Worm (Caenorhabditis elegans) whole organism, L4/young adult: ENCODE measurements around the gene srx-67.

Experiments used
- W03F9.2 ChIP-seq: fragments of 150-350 bp; optimal IDR thresholded peaks from 2 replicates; lab custom pipeline; 2014; ENCODE audit warnings: missing biosample characterization, missing genetic modification characterization
- dao-5 ChIP-seq: sonication (generic microtip); optimal IDR thresholded peaks from 2 replicates; lab custom pipeline; 2016; ENCODE audit warnings: missing genotype, missing genetic modification characterization, moderate library complexity, missing compliant biosample characterization
- him-1 ChIP-seq: sonication (generic microtip); optimal IDR thresholded peaks from 2 replicates; lab custom pipeline; 2016; ENCODE audit warnings: missing genotype, missing genetic modification reagents, missing genetic modification characterization, missing compliant biosample characterization

The srx-67 gene

DNA sequence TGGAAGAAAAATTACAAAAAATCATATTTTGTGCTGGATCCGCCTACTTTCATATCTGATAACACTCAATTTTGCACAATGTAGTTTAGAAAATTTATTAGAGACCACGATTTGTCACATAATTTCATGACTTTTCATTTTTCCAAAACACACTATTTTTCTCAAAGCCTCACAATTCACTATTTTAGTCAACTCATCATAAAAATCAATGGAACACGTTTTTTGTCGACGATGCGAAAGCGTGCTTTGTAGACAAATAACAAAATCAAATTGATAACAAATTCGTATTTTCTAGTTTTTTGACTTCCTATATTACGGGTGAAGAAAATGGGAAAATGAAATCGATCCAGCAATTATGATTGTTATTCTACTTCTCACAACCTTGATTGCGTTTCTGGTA, 25.3 kb downstream of the srx-67 start, which contains the start of gene cyp-35B2:
cyp-35B2 (plus strand) TSS at position 301 of the 400 bp plus-strand sequence.
- TF ChIP-seq dao-5 (tag; lab: Kevin White, UChicago) = no peak

DNA sequence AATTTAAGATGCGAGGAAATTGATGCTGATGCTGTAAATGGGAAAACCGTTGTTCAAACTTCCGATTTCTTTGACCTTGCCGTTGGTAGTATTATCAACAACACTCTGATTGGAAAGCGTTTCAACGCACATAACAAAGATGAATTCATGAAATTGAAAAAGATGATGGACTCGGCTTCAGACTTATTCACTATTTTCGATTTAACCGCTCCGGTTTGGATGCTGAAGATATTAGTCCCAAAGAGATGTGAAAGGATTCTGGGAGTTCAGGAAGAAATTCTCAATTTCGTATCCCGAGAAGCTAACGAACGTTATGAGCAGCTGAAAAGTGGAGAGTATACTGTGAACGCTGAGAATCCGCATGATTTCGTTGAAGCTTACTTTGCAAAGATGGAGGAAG, 26.8 kb downstream of the srx-67 start:
- no peak for TF ChIP-seq him-1
- TF ChIP-seq W03F9.2 (tag; lab: Kevin White, UChicago) = no peak
- TF ChIP-seq dao-5 (tag; lab: Kevin White, UChicago) = no peak

DNA sequence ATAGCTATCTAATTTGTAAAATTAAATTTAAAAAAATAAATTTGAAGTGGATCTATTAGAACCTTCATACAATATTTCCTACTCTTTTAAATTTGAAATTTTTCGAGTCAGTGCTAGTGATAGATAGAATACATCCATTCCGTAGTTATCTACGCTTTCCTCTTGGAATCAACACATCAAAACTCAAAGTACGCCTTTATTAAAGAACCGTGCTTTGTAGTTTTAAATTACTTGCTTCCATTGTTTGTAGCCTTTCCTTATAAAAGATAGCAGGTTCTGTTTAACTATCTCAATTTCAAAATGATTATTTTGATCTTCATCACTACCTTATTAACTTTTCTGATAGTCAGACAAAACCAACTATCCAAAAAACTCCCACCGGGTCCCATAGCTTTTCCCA, 28.5 kb downstream of the srx-67 start, which contains the start of gene cyp-35B3:
cyp-35B3 (plus strand) TSS at position 301 of the 400 bp plus-strand sequence.
- TF ChIP-seq dao-5 (tag; lab: Kevin White, UChicago) = no peak
- TF ChIP-seq him-1 = no peak
- no peak for TF ChIP-seq W03F9.2 (tag; lab: Kevin White, UChicago)

DNA sequence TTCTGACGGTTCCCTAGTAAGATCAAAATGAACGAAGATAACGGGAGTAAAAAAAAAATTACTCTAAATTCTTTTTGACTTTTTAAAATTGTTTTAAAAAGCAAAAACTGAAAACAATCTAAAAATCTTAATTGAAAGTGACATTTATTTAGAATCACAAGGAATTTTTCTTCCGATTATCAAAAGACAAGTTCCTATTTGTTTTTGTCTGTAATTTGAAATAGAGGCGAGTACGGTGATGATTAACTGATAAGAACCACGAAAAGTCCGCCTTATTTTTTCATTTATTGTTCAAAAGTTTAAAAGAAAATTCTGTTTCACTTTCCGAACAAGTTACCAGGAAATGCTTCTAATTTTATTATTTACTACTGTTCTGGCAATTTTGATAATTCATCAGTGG, 33.1 kb downstream of the srx-67 start, which contains the start of gene dach-1:
dach-1 (plus strand) TSS at position 301 of the 400 bp plus-strand sequence.
- TF ChIP-seq dao-5 (tag; lab: Kevin White, UChicago) (no peak), W03F9.2 (tag; lab: Kevin White, UChicago) (no peak), him-1 (no peak)

DNA sequence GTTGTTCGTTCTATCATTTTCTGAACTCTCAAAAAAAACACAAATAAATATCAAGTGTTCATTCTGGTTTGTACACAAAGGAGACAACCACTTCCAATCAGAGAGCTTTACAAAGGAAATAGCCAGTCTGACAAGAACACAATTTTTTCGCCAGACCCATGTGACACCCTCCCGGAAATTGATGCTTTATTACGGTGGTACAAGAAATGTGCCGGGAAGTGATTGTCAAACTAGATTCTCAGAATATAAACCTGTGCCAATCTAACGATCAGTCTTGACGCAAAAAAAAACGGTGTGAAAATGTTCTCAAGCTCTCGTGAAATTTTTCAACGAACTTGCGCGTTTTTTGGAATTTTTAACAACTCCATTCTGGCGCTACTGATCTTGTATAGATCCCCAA, 37.2 kb downstream of the srx-67 start, which contains the start of gene str-247:
str-247 (plus strand) TSS at position 301 of the 400 bp plus-strand sequence.
- no peak for TF ChIP-seq dao-5 (tag; lab: Kevin White, UChicago)
- TF ChIP-seq W03F9.2 (tag; lab: Kevin White, UChicago) = no peak
- no peak for TF ChIP-seq him-1

DNA sequence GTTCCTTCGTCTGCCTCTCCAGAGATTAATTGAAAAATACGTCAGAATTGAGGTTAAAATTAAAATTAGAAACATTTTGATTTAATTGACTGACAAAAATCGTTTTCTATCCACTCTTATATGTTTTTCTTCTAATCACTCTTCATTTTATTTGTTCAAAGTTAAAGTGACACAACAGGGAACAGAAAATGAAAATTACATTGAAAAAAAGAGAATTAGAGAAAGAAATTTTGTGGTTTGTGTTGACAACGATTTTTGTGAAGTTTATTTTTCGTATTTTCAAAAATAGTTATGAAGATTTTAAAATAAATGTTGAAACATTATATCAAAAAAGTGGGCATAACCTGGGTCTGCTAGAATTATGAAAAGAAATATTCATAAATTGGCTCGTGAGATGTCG, 41.0 kb downstream of the srx-67 start, which contains the start of gene cyp-34A5:
cyp-34A5 (minus strand) TSS at position 101 of the 400 bp plus-strand sequence.
- no peak for TF ChIP-seq him-1
- TF ChIP-seq W03F9.2 (tag; lab: Kevin White, UChicago) = no peak
- TF ChIP-seq dao-5 (tag; lab: Kevin White, UChicago) = no peak

DNA sequence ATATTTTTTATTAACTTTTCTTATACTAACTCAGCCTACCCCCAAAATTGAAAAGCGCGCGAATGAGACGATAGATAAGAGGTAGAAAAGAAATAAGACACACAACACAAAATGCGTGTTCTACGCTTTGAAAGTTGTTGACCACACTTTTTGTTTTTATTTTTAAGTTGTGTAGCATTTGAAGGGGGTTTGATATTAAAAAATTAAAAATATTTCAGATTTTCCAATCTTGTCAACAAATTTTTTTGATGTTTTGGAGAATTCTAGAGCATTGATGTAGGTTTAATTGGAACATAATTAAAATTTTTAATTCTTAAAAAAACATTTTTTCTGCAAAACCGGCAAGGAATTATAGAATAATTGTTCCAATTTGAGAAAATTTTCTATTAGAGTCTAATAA, 44.7 kb downstream of the srx-67 start, which contains the start of gene cyp-34A6:
cyp-34A6 (minus strand) TSS at position 101 of the 400 bp plus-strand sequence.
- no peak for TF ChIP-seq him-1
- no peak for TF ChIP-seq dao-5 (tag; lab: Kevin White, UChicago)
- no peak for TF ChIP-seq W03F9.2 (tag; lab: Kevin White, UChicago)

DNA sequence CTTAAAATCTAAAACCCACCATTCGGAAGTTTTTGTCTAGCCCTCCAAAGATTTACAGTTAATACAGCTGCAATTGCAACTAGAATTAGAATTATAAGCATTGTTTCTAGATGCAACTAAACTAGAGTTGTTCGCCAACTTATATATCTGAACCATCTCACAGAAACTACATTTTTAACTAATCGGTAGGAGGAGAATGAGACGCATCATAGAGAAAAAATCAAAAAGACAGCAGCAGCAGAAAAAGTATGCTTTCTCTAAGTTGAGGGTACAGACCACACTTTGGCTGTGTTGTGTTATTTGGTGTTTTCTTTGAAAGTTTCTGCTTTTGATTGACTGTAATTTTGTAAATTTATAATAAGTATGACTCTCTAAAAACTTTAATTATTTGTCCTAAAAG, 47.1 kb downstream of the srx-67 start, which contains the start of gene cyp-34A7:
cyp-34A7 (minus strand) TSS at position 101 of the 400 bp plus-strand sequence.
- TF ChIP-seq dao-5 (tag; lab: Kevin White, UChicago) (no peak), W03F9.2 (tag; lab: Kevin White, UChicago) (no peak), him-1 (no peak)

DNA sequence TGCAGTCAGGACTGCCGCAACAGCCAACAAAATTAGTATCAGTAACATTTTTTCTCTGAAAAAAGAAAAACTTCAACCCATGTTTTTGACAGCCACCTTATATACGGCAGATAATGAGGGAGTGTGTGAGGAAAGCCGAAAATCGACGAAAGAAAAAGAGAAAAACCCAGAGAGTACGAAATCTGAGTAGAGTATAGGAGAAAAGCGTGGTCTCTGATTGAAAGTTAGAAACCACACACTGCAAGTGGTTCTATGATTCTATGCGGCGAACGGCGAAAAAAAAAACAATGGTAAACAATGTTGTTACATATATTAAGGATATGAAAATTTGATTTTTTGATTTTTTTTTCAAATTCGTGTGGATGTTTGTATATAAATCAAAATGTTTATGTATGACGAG, 51.2 kb downstream of the srx-67 start, which contains the start of gene cyp-34A8:
cyp-34A8 (minus strand) TSS at position 62 of the 400 bp plus-strand sequence.
- TF ChIP-seq him-1 = no peak
